Worm (Caenorhabditis elegans) whole organism, L2 larva: ENCODE data around the gene hot-7.

Source experiments
- C34F6.9 ChIP-seq: fragments of 150-350 bp; optimal IDR thresholded peaks from 2 replicates; lab custom pipeline; 2014; ENCODE audit warnings: missing biosample characterization, missing genetic modification characterization
- F13H6.1 ChIP-seq: sonication (generic microtip); optimal IDR thresholded peaks from 2 replicates; lab custom pipeline; 2016; ENCODE audit warnings: missing genetic modification characterization, missing compliant biosample characterization
- R02D3.7 ChIP-seq: fragments of 150-350 bp; optimal IDR thresholded peaks from 2 replicates; lab custom pipeline; 2014; ENCODE audit warnings: missing biosample characterization, missing genetic modification characterization
- ZK546.5 ChIP-seq: sonication (generic microtip); optimal IDR thresholded peaks from 2 replicates; lab custom pipeline; 2017; ENCODE audit warnings: missing biosample characterization, missing genetic modification characterization
- alr-1 ChIP-seq: fragments of 150-350 bp; optimal IDR thresholded peaks from 2 replicates; lab custom pipeline; 2014; ENCODE audit warnings: missing biosample characterization, missing genetic modification characterization
- aly-2 ChIP-seq: fragments of 150-350 bp; optimal IDR thresholded peaks from 2 replicates; lab custom pipeline; 2014; ENCODE audit warnings: missing biosample characterization, missing genetic modification characterization
- ama-1 ChIP-seq: fragments of 150-350 bp; optimal IDR thresholded peaks from 2 replicates; lab custom pipeline; 2018; ENCODE audit warnings: inconsistent platforms
- blmp-1 ChIP-seq: sonication (generic microtip); optimal IDR thresholded peaks from 2 replicates; lab custom pipeline; 2017; ENCODE audit warnings: missing genetic modification characterization, mild to moderate bottlenecking, missing compliant biosample characterization, antibody characterized with exemption, moderate library complexity; ENCODE audit not compliant: insufficient read depth
- crh-2 ChIP-seq: sonication (generic microtip); optimal IDR thresholded peaks from 2 replicates; lab custom pipeline; 2017; ENCODE audit warnings: missing biosample characterization, missing genetic modification characterization
- egl-27 ChIP-seq: sonication (generic microtip); optimal IDR thresholded peaks from 3 replicates; lab custom pipeline; 2017; ENCODE audit warnings: missing biosample characterization, missing genetic modification reagents, missing genetic modification characterization
- elt-1 ChIP-seq: fragments of 150-350 bp; optimal IDR thresholded peaks from 2 replicates; lab custom pipeline; 2014; ENCODE audit warnings: missing biosample characterization, missing genetic modification characterization
- elt-3 ChIP-seq: sonication (generic microtip); optimal IDR thresholded peaks from 2 replicates; lab custom pipeline; 2017; ENCODE audit warnings: missing biosample characterization, missing genetic modification characterization
- fos-1 ChIP-seq: fragments of 150-350 bp; optimal IDR thresholded peaks from 2 replicates; lab custom pipeline; 2014; ENCODE audit warnings: missing biosample characterization, missing genetic modification characterization
- gmeb-1 ChIP-seq: fragments of 150-350 bp; optimal IDR thresholded peaks from 2 replicates; lab custom pipeline; 2014; ENCODE audit warnings: missing biosample characterization, missing genetic modification characterization
- lin-13 ChIP-seq: fragments of 150-350 bp; optimal IDR thresholded peaks from 2 replicates; lab custom pipeline; 2014; ENCODE audit warnings: missing biosample characterization, missing genetic modification reagents, missing genetic modification characterization
- lin-39 ChIP-seq: fragments of 150-350 bp; optimal IDR thresholded peaks from 2 replicates; lab custom pipeline; 2014; ENCODE audit warnings: missing biosample characterization, missing genetic modification reagents, missing genetic modification characterization
- lsy-2 ChIP-seq, 2 experiments: fragments of 150-350 bp in 1 of 2; sonication (generic microtip) in 1 of 2; optimal IDR thresholded peaks; 2 replicates each; lab custom pipeline; 2014 to 2017; ENCODE audit warnings: missing biosample characterization in 2 of 2, missing genetic modification characterization in 2 of 2
- mab-5 ChIP-seq: fragments of 150-350 bp; optimal IDR thresholded peaks from 2 replicates; lab custom pipeline; 2014; ENCODE audit warnings: missing biosample characterization, missing genetic modification characterization
- mbf-1 ChIP-seq: sonication (generic microtip); optimal IDR thresholded peaks from 2 replicates; lab custom pipeline; 2017; ENCODE audit warnings: missing biosample characterization, missing genetic modification characterization
- mdl-1 ChIP-seq, 2 experiments: fragments of 150-350 bp in 1 of 2; sonication (generic microtip) in 1 of 2; optimal IDR thresholded peaks; 2 replicates each; lab custom pipeline; 2017; ENCODE audit warnings: missing biosample characterization in 2 of 2, missing genetic modification characterization in 2 of 2
- nhr-10 ChIP-seq: sonication (generic microtip); optimal IDR thresholded peaks from 2 replicates; lab custom pipeline; 2017; ENCODE audit warnings: missing biosample characterization, missing genetic modification characterization
- nhr-12 ChIP-seq: fragments of 150-350 bp; optimal IDR thresholded peaks from 2 replicates; lab custom pipeline; 2014; ENCODE audit warnings: missing biosample characterization, missing genetic modification characterization
- nhr-129 ChIP-seq: fragments of 150-350 bp; optimal IDR thresholded peaks from 2 replicates; lab custom pipeline; 2014; ENCODE audit warnings: missing biosample characterization, missing genetic modification characterization
- nhr-21 ChIP-seq: fragments of 150-350 bp; optimal IDR thresholded peaks from 2 replicates; lab custom pipeline; 2014; ENCODE audit warnings: missing biosample characterization, missing genetic modification characterization
- nhr-237 ChIP-seq: fragments of 150-350 bp; optimal IDR thresholded peaks from 2 replicates; lab custom pipeline; 2014; ENCODE audit warnings: missing biosample characterization, missing genetic modification characterization
- nhr-25 ChIP-seq: fragments of 150-350 bp; sonication (generic microtip); optimal IDR thresholded peaks from 3 replicates; lab custom pipeline; 2014; ENCODE audit warnings: missing biosample characterization, missing genetic modification characterization
- nhr-6 ChIP-seq: fragments of 150-350 bp; optimal IDR thresholded peaks from 2 replicates; lab custom pipeline; 2014; ENCODE audit warnings: missing biosample characterization, missing genetic modification characterization
- nhr-77 ChIP-seq: fragments of 150-350 bp; optimal IDR thresholded peaks from 2 replicates; lab custom pipeline; 2014; ENCODE audit warnings: missing biosample characterization, missing genetic modification characterization
- peb-1 ChIP-seq: fragments of 150-350 bp; optimal IDR thresholded peaks from 2 replicates; lab custom pipeline; 2014; ENCODE audit warnings: missing biosample characterization, missing genetic modification characterization
- sem-4 ChIP-seq: fragments of 150-350 bp; optimal IDR thresholded peaks from 2 replicates; lab custom pipeline; 2014; ENCODE audit warnings: missing biosample characterization, missing genetic modification reagents, missing genetic modification characterization
- skn-1 ChIP-seq: sonication (generic microtip); optimal IDR thresholded peaks from 2 replicates; lab custom pipeline; 2017; ENCODE audit warnings: missing biosample characterization, missing genetic modification characterization
- sma-3 ChIP-seq: sonication (generic microtip); optimal IDR thresholded peaks from 2 replicates; lab custom pipeline; 2016; ENCODE audit warnings: missing genetic modification reagents, missing genetic modification characterization, missing compliant biosample characterization
- sma-9 ChIP-seq, 2 experiments: fragments of 150-350 bp in 1 of 2; sonication (generic microtip) in 1 of 2; optimal IDR thresholded peaks; 2 replicates each; lab custom pipeline; 2014 to 2016; ENCODE audit warnings: missing genetic modification characterization in 2 of 2, mild to moderate bottlenecking in 1 of 2, missing biosample characterization in 1 of 2, missing compliant biosample characterization in 1 of 2, missing genetic modification reagents in 1 of 2, moderate library complexity in 1 of 2
- snpc-4 ChIP-seq: fragments of 150-350 bp; optimal IDR thresholded peaks from 2 replicates; lab custom pipeline; 2014; ENCODE audit warnings: missing biosample characterization, missing genetic modification characterization
- unc-39 ChIP-seq: fragments of 150-350 bp; optimal IDR thresholded peaks from 2 replicates; lab custom pipeline; 2014; ENCODE audit warnings: missing biosample characterization, missing genetic modification characterization
- unc-55 ChIP-seq: fragments of 150-350 bp; sonication (generic microtip); optimal IDR thresholded peaks from 3 replicates; lab custom pipeline; 2014; ENCODE audit warnings: missing biosample characterization, missing genetic modification reagents, missing genetic modification characterization
- unc-62 ChIP-seq: fragments of 150-350 bp; optimal IDR thresholded peaks from 2 replicates; lab custom pipeline; 2014; ENCODE audit warnings: missing biosample characterization, missing genetic modification reagents, missing genetic modification characterization
- zag-1 ChIP-seq: fragments of 150-350 bp; optimal IDR thresholded peaks from 2 replicates; lab custom pipeline; 2014; ENCODE audit warnings: missing biosample characterization, missing genetic modification characterization
- ztf-1 ChIP-seq: fragments of 200-800 bp; sonication (Bioruptor generic); conservative IDR thresholded peaks from 2 replicates; pipeline ENCODE4 v1.3.6; 2022; ENCODE audit warnings: missing genetic modification characterization, missing compliant biosample characterization
- ztf-11 ChIP-seq: sonication (generic microtip); optimal IDR thresholded peaks from 2 replicates; lab custom pipeline; 2017; ENCODE audit warnings: missing biosample characterization, missing genetic modification characterization
- ztf-4 ChIP-seq: fragments of 150-350 bp; optimal IDR thresholded peaks from 2 replicates; lab custom pipeline; 2014; ENCODE audit warnings: missing biosample characterization, missing genetic modification characterization

hot-7 gene

ce11 chrII:14244457-14245254 is 33.4 kb downstream of the hot-7 start:
- no peak for TF ChIP-seq skn-1 (tag; lab: Kevin White, UChicago)
- peak; percentile 61 for TF ChIP-seq fos-1 (tag; lab: Kevin White, UChicago)
- peak; percentile 69 for TF ChIP-seq ama-1
- TF ChIP-seq gmeb-1 (tag; lab: Kevin White, UChicago) = peak; percentile 31
- no peak for TF ChIP-seq egl-27 (tag; lab: Kevin White, UChicago)
- peak; percentile 88 for TF ChIP-seq C34F6.9 (tag; lab: Kevin White, UChicago)
- no peak for TF ChIP-seq unc-62 (GFP tag; lab: Kevin White, UChicago)
- TF ChIP-seq mbf-1 (tag; lab: Kevin White, UChicago) = no peak
- TF ChIP-seq lin-13 (GFP tag; lab: Kevin White, UChicago) = peak; percentile 56
- TF ChIP-seq R02D3.7 (tag; lab: Kevin White, UChicago) = no peak
- TF ChIP-seq sem-4 (tag; lab: Kevin White, UChicago) = peak; percentile 12
- TF ChIP-seq nhr-6 = no peak
- peak; percentile 64 for TF ChIP-seq blmp-1 (tag; lab: Kevin White, UChicago)
- no peak for TF ChIP-seq mab-5
- no peak for TF ChIP-seq elt-1 (tag; lab: Kevin White, UChicago)
- peak in 1 of 2 experiments; percentile 78 for TF ChIP-seq lsy-2 (tag; optimal IDR thresholded peaks at IDR 0.05; lab: Kevin White, UChicago)
- no peak for TF ChIP-seq elt-3
- TF ChIP-seq unc-55 (GFP tag; lab: Kevin White, UChicago) = peak; percentile 73
- TF ChIP-seq F13H6.1 = peak; percentile 57
- no peak for TF ChIP-seq nhr-10 (tag; lab: Kevin White, UChicago)
- TF ChIP-seq sma-9 (GFP tag; optimal IDR thresholded peaks at IDR 0.05; lab: Kevin White, UChicago) = peak; percentile 33
- TF ChIP-seq sma-9 (tag; optimal IDR thresholded peaks at IDR 0.05; lab: Kevin White, UChicago) = no peak
- no peak for TF ChIP-seq nhr-77
- peak; percentile 22 for TF ChIP-seq snpc-4 (tag; lab: Kevin White, UChicago)
- peak; percentile 53 for TF ChIP-seq zag-1 (tag; lab: Kevin White, UChicago)
- no peak for TF ChIP-seq ztf-11 (tag; lab: Kevin White, UChicago)
- peak; percentile 19 for TF ChIP-seq nhr-25
- TF ChIP-seq nhr-129 (tag; lab: Kevin White, UChicago) = peak; percentile 78
- TF ChIP-seq mdl-1 (tag; optimal IDR thresholded peaks at IDR 0.05; lab: Kevin White, UChicago) = peak; percentile 47
- peak; percentile 77 for TF ChIP-seq crh-2 (tag; lab: Kevin White, UChicago)
- peak; percentile 13 for TF ChIP-seq nhr-21

- no peak for TF ChIP-seq lin-39
- TF ChIP-seq gmeb-1 (tag; lab: Kevin White, UChicago) = no peak
- no peak for TF ChIP-seq nhr-25
- TF ChIP-seq nhr-10 (tag; lab: Kevin White, UChicago) = no peak
- TF ChIP-seq nhr-12 (tag; lab: Kevin White, UChicago) = no peak
- no peak for TF ChIP-seq blmp-1 (tag; lab: Kevin White, UChicago)
- no peak for TF ChIP-seq ZK546.5 (tag; lab: Kevin White, UChicago)
- TF ChIP-seq elt-3 = no peak
- TF ChIP-seq snpc-4 (tag; lab: Kevin White, UChicago) = no peak
Measured at ce11 chrII:14247227-14247626, 36.0 kb downstream of the hot-7 start.

- no peak for TF ChIP-seq aly-2 (tag; lab: Kevin White, UChicago)
- TF ChIP-seq nhr-129 (tag; lab: Kevin White, UChicago) = peak; percentile 51
- TF ChIP-seq nhr-237 (tag; lab: Kevin White, UChicago) = no peak
- peak; percentile 35 for TF ChIP-seq blmp-1 (tag; lab: Kevin White, UChicago)
- TF ChIP-seq gmeb-1 (tag; lab: Kevin White, UChicago) = peak; percentile 36
- TF ChIP-seq mdl-1 (tag; optimal IDR thresholded peaks at IDR 0.05; lab: Kevin White, UChicago) = no peak
- TF ChIP-seq ztf-11 (tag; lab: Kevin White, UChicago) = no peak
- no peak for TF ChIP-seq snpc-4 (tag; lab: Kevin White, UChicago)
- TF ChIP-seq unc-62 (GFP tag; lab: Kevin White, UChicago) = no peak
- TF ChIP-seq peb-1 (tag; lab: Kevin White, UChicago) = no peak
- TF ChIP-seq unc-39 (tag; lab: Kevin White, UChicago) = no peak
- TF ChIP-seq ztf-4 = no peak
- TF ChIP-seq fos-1 (tag; lab: Kevin White, UChicago) = peak; percentile 66
- no peak for TF ChIP-seq alr-1 (tag; lab: Kevin White, UChicago)
- peak; percentile 86 for TF ChIP-seq nhr-25
- TF ChIP-seq F13H6.1 = peak; percentile 12
- TF ChIP-seq ztf-1 (GFP tag; lab: Robert Waterston, UW) = no peak
- no peak for TF ChIP-seq sem-4 (tag; lab: Kevin White, UChicago)
- no peak for TF ChIP-seq ZK546.5 (tag; lab: Kevin White, UChicago)
- peak; percentile 9 for TF ChIP-seq crh-2 (tag; lab: Kevin White, UChicago)
- no peak for TF ChIP-seq unc-55 (GFP tag; lab: Kevin White, UChicago)
- peak; percentile 60 for TF ChIP-seq sma-3 (GFP tag; lab: Kevin White, UChicago)
- TF ChIP-seq mbf-1 (tag; lab: Kevin White, UChicago) = no peak
- TF ChIP-seq nhr-21 = no peak
- TF ChIP-seq, all 48 proteins: peak for 8
Measured at ce11 chrII:14247748-14248502, 36.7 kb downstream of the hot-7 start.
